Fruit fly (Drosophila melanogaster) whole organism, wandering third instar larva: ENCODE results near the gene spi.
A peak's percentile ranks its signal among the peaks of the same experiment; 100 is the strongest.

ENCODE experiments used
- Abd-B ChIP-seq: fragments of >200 bp; optimal IDR thresholded peaks from 2 replicates; lab custom pipeline; 2017; ENCODE audit warnings: missing biosample characterization, missing genetic modification characterization
- CG32264 ChIP-seq: fragments of 200-800 bp; sonication (Bioruptor generic); optimal IDR thresholded peaks from 2 replicates; lab custom pipeline; 2016; ENCODE audit warnings: missing biosample characterization, missing genetic modification characterization
- CG9705 ChIP-seq: fragments of 200-800 bp; sonication (Bioruptor generic); optimal IDR thresholded peaks from 2 replicates; lab custom pipeline; 2018; ENCODE audit warnings: missing biosample characterization, mild to moderate bottlenecking, missing genetic modification characterization
- CrebA ChIP-seq: fragments of 200-800 bp; sonication (Bioruptor generic); optimal IDR thresholded peaks from 2 replicates; lab custom pipeline; 2016; ENCODE audit warnings: missing biosample characterization, mild to moderate bottlenecking, missing genetic modification characterization, borderline replicate concordance
- Dfd ChIP-seq: fragments of >200 bp; optimal IDR thresholded peaks from 2 replicates; lab custom pipeline; 2017; ENCODE audit warnings: missing biosample characterization, missing genetic modification characterization
- Dif ChIP-seq: fragments of 200-275, 200-300 bp; sonication (Bioruptor generic); optimal IDR thresholded peaks from 2 replicates; lab custom pipeline; 2018; ENCODE audit warnings: missing biosample characterization, missing genetic modification characterization; ENCODE audit not compliant: partially characterized antibody
- GATAd ChIP-seq: sonication (Bioruptor generic); optimal IDR thresholded peaks from 2 replicates; lab custom pipeline; 2016; ENCODE audit warnings: missing biosample characterization, missing genetic modification characterization
- HLH106 ChIP-seq: fragments of 200-800 bp; optimal IDR thresholded peaks from 3 replicates; lab custom pipeline; 2019; ENCODE audit warnings: missing biosample characterization, mild to moderate bottlenecking, missing genetic modification characterization, moderate library complexity
- Hnf4 ChIP-seq: fragments of 200-800 bp; sonication (Bioruptor generic); optimal IDR thresholded peaks from 2 replicates; lab custom pipeline; 2016; ENCODE audit warnings: missing biosample characterization, mild to moderate bottlenecking, missing genetic modification characterization
- Hr78 ChIP-seq: fragments of >200 bp; optimal IDR thresholded peaks from 2 replicates; lab custom pipeline; 2017; ENCODE audit warnings: missing biosample characterization, missing genetic modification characterization
- Hr83 ChIP-seq: fragments of 200-300 bp; sonication (Bioruptor generic); optimal IDR thresholded peaks from 2 replicates; lab custom pipeline; 2016; ENCODE audit warnings: missing biosample characterization, mild to moderate bottlenecking, missing genetic modification characterization, moderate library complexity; ENCODE audit not compliant: poor library complexity, severe bottlenecking
- Jra ChIP-seq: sonication (Bioruptor generic); optimal IDR thresholded peaks from 2 replicates; lab custom pipeline; 2016; ENCODE audit warnings: missing biosample characterization, missing genetic modification characterization
- Mio ChIP-seq: sonication (Bioruptor generic); optimal IDR thresholded peaks from 2 replicates; lab custom pipeline; 2016; ENCODE audit warnings: missing biosample characterization, missing genetic modification characterization
- Myc ChIP-seq: fragments of >200 bp; optimal IDR thresholded peaks from 2 replicates; lab custom pipeline; 2017
- N ChIP-seq: fragments of >200 bp; optimal IDR thresholded peaks from 2 replicates; lab custom pipeline; 2018; ENCODE audit warnings: missing biosample characterization, missing external identifiers, missing genetic modification characterization
- OdsH ChIP-seq: fragments of 200-800 bp; sonication (Bioruptor generic); optimal IDR thresholded peaks from 2 replicates; lab custom pipeline; 2016; ENCODE audit warnings: missing biosample characterization, mild to moderate bottlenecking, missing genetic modification characterization
- Rel ChIP-seq, 2 experiments: fragments of 200-800 bp; sonication (Bioruptor generic) in 1 of 2; optimal IDR thresholded peaks; 2 replicates in 1 of 2; 3 replicates in 1 of 2; lab custom pipeline; 2016 to 2019; ENCODE audit warnings: mild to moderate bottlenecking in 2 of 2, missing biosample characterization in 2 of 2, missing genetic modification characterization in 2 of 2, moderate library complexity in 1 of 2
- Sp1 ChIP-seq: fragments of 200-800 bp; sonication (Bioruptor generic); optimal IDR thresholded peaks from 3 replicates; lab custom pipeline; 2019; ENCODE audit warnings: missing biosample characterization, mild to moderate bottlenecking, missing genetic modification characterization, moderate library complexity
- Vsx2 ChIP-seq: fragments of 200-300, 225-300 bp; sonication (Bioruptor generic); optimal IDR thresholded peaks from 2 replicates; lab custom pipeline; 2018; ENCODE audit warnings: missing biosample characterization, missing genetic modification characterization; ENCODE audit not compliant: partially characterized antibody
- br ChIP-seq: fragments of 200-800 bp; sonication (Bioruptor generic); optimal IDR thresholded peaks from 2 replicates; lab custom pipeline; 2016; ENCODE audit warnings: missing biosample characterization, missing genetic modification characterization
- brk ChIP-seq: fragments of 200-800 bp; sonication (Bioruptor generic); optimal IDR thresholded peaks from 2 replicates; lab custom pipeline; 2016; ENCODE audit warnings: missing biosample characterization, mild to moderate bottlenecking, missing genetic modification characterization
- dl ChIP-seq, 2 experiments: fragments of 175-275, 200-275 bp in 1 of 2; fragments of 200-275 bp in 1 of 2; sonication (Bioruptor generic); optimal IDR thresholded peaks; lab custom pipeline; 2018; ENCODE audit warnings: mild to moderate bottlenecking in 2 of 2, missing biosample characterization in 2 of 2, missing genetic modification characterization in 2 of 2, moderate library complexity in 2 of 2; ENCODE audit not compliant: partially characterized antibody in 2 of 2, insufficient read depth in 1 of 2
- dmrt93B ChIP-seq: fragments of 200-800 bp; sonication (Bioruptor generic); optimal IDR thresholded peaks from 2 replicates; lab custom pipeline; 2018; ENCODE audit warnings: missing biosample characterization, mild to moderate bottlenecking, missing genetic modification characterization
- dsf ChIP-seq: sonication (Bioruptor generic); optimal IDR thresholded peaks from 2 replicates; lab custom pipeline; 2016; ENCODE audit warnings: missing biosample characterization, missing genetic modification characterization, borderline replicate concordance
- ey ChIP-seq: fragments of 200-800 bp; sonication (Bioruptor generic); optimal IDR thresholded peaks from 2 replicates; lab custom pipeline; 2016; ENCODE audit warnings: missing biosample characterization, missing genetic modification characterization
- foxo ChIP-seq, 2 experiments: fragments of 200-800 bp; sonication (Bioruptor generic); optimal IDR thresholded peaks; 2 replicates in 1 of 2; 3 replicates in 1 of 2; lab custom pipeline; 2016 to 2017; ENCODE audit warnings: missing biosample characterization in 2 of 2, missing genetic modification characterization in 2 of 2
- fru ChIP-seq: fragments of 200-800 bp; sonication (Bioruptor generic); optimal IDR thresholded peaks from 3 replicates; lab custom pipeline; 2016; ENCODE audit warnings: missing biosample characterization, mild to moderate bottlenecking, missing genetic modification characterization
- h ChIP-seq: fragments of 200-800 bp; sonication (Bioruptor generic); optimal IDR thresholded peaks from 3 replicates; lab custom pipeline; 2016; ENCODE audit warnings: missing biosample characterization, mild to moderate bottlenecking, missing genetic modification characterization
- jim ChIP-seq: fragments of 175-275, 200-325 bp; sonication (Bioruptor generic); optimal IDR thresholded peaks from 2 replicates; lab custom pipeline; 2016; ENCODE audit warnings: missing biosample characterization, mild to moderate bottlenecking, missing genetic modification characterization
- lola ChIP-seq: fragments of >200 bp; optimal IDR thresholded peaks from 2 replicates; lab custom pipeline; 2017; ENCODE audit warnings: missing biosample characterization, missing genetic modification characterization
- pan ChIP-seq: fragments of >200 bp; optimal IDR thresholded peaks from 2 replicates; lab custom pipeline; 2017
- psq ChIP-seq: fragments of 200-800 bp; sonication (Bioruptor generic); optimal IDR thresholded peaks from 3 replicates; lab custom pipeline; 2017; ENCODE audit warnings: missing biosample characterization, mild to moderate bottlenecking, missing genetic modification characterization, moderate library complexity
- rgr ChIP-seq: fragments of 200-800 bp; sonication (Bioruptor generic); optimal IDR thresholded peaks from 3 replicates; lab custom pipeline; 2016; ENCODE audit warnings: missing biosample characterization, mild to moderate bottlenecking, missing genetic modification characterization
- sage ChIP-seq: fragments of 200-800 bp; sonication (Bioruptor generic); optimal IDR thresholded peaks from 2 replicates; lab custom pipeline; 2016; ENCODE audit warnings: missing biosample characterization, mild to moderate bottlenecking, missing genetic modification characterization
- sv ChIP-seq: fragments of 200-800 bp; sonication (Bioruptor generic); optimal IDR thresholded peaks from 3 replicates; lab custom pipeline; 2016; ENCODE audit warnings: missing biosample characterization, missing genetic modification characterization
- tai ChIP-seq: sonication (Bioruptor generic); optimal IDR thresholded peaks from 2 replicates; lab custom pipeline; 2016; ENCODE audit warnings: missing biosample characterization, missing genetic modification characterization
- usp ChIP-seq: fragments of >200 bp; optimal IDR thresholded peaks from 2 replicates; lab custom pipeline; 2017; ENCODE audit warnings: missing biosample characterization, missing genetic modification characterization
- woc ChIP-seq: sonication (Bioruptor generic); optimal IDR thresholded peaks from 2 replicates; lab custom pipeline; 2016; ENCODE audit warnings: missing biosample characterization, mild to moderate bottlenecking, missing genetic modification characterization

The spi gene

dm6 chr2L:19572496-19573317 is 4.4 kb downstream of the spi start:
- peak; percentile 96 for TF ChIP-seq jim
- no peak for TF ChIP-seq tai
- peak; percentile 84 for TF ChIP-seq CG9705 (GFP tag; lab: Kevin White, UChicago)
- peak; percentile 86 for TF ChIP-seq Rel (GFP tag; optimal IDR thresholded peaks at IDR 0.05; lab: Kevin White, UChicago)
- TF ChIP-seq Rel (tag; optimal IDR thresholded peaks at IDR 0.05; lab: Kevin White, UChicago): peak; percentile 61
- TF ChIP-seq Hr83 (GFP tag; lab: Kevin White, UChicago): peak; percentile 53
- peak; percentile 42 for TF ChIP-seq Jra (GFP tag; lab: Kevin White, UChicago)
- no peak for TF ChIP-seq N
- TF ChIP-seq psq: peak; percentile 92
- peak; percentile 84 for TF ChIP-seq Hnf4
- TF ChIP-seq OdsH (GFP tag; lab: Kevin White, UChicago): peak; percentile 94
- peak; percentile 94 for TF ChIP-seq HLH106 (tag; lab: Kevin White, UChicago)
- TF ChIP-seq dsf (GFP tag; lab: Kevin White, UChicago): peak; percentile 3
- TF ChIP-seq dmrt93B (GFP tag; lab: Kevin White, UChicago): peak; percentile 89
- peak; percentile 99 for TF ChIP-seq woc (GFP tag; lab: Kevin White, UChicago)
- peak; percentile 94 for TF ChIP-seq ey (GFP tag; lab: Kevin White, UChicago)
- TF ChIP-seq Myc (lab: Kevin White, UChicago): no peak
- no peak for TF ChIP-seq usp
- TF ChIP-seq brk (GFP tag; lab: Kevin White, UChicago): peak; percentile 68
- no peak for TF ChIP-seq lola (GFP tag; lab: Kevin White, UChicago)
- TF ChIP-seq dl (GFP tag; optimal IDR thresholded peaks at IDR 0.05; lab: Kevin White, UChicago; ENCODE audit: insufficient read depth in 1 of 2, partially characterized antibody in 2 of 2): peak; percentile 68 to 79
- TF ChIP-seq foxo (GFP tag; optimal IDR thresholded peaks at IDR 0.05; lab: Kevin White, UChicago): peak; percentile 29 to 94
- no peak for TF ChIP-seq Abd-B (GFP tag; lab: Kevin White, UChicago)
- peak; percentile 94 for TF ChIP-seq Sp1 (GFP tag; lab: Kevin White, UChicago)
- peak; percentile 74 for TF ChIP-seq pan (lab: Kevin White, UChicago)
- TF ChIP-seq GATAd: no peak
- TF ChIP-seq CG32264 (GFP tag; lab: Kevin White, UChicago): peak; percentile 83
- peak; percentile 92 for TF ChIP-seq br
- no peak for TF ChIP-seq Dfd (GFP tag; lab: Kevin White, UChicago)
- no peak for TF ChIP-seq Hr78 (GFP tag; lab: Kevin White, UChicago)
- peak; percentile 25 for TF ChIP-seq Mio (GFP tag; lab: Kevin White, UChicago)
- peak; percentile 94 for TF ChIP-seq h (GFP tag; lab: Kevin White, UChicago)
- peak; percentile 4 for TF ChIP-seq Vsx2
- peak; percentile 82 for TF ChIP-seq sage (GFP tag; lab: Kevin White, UChicago)
- TF ChIP-seq sv (GFP tag; lab: Kevin White, UChicago): peak; percentile 83
- TF ChIP-seq fru (GFP tag; lab: Kevin White, UChicago): peak; percentile 96
- TF ChIP-seq Dif (GFP tag; lab: Kevin White, UChicago): peak; percentile 93
- TF ChIP-seq rgr: peak; percentile 91
- TF ChIP-seq CrebA (GFP tag; lab: Kevin White, UChicago): no peak
